Fruit fly (Drosophila melanogaster): ENCODE data around the gene Ccp84Ac.

The Ccp84Ac gene

DNA sequence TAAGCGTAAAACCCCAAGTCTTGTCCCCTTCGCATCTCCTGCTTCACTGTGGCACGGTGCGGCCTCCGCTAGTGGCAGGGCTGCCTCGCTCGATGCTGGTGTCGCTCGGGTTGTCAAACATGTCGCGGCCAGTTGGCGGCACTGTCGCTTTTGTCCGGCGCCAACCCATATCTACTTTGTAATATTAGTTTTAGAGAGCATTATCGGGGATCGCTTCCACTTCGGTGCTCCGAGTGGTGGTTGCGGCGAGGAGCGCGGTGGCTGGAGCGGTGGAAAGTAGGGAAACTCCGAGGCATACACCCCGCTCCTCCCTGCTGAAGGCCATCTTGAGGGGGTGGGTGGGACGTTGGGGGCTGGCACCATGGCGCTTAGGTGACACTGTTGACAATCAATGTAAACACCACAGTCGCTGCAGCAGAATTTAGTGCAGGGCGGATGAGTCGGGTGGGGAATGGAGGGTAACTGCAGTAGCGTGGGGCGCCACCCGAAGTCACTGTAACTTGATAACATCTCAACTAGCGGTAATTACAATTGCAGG, 30.9 kb downstream of the Ccp84Ac start:
- TF ChIP-seq CG8478 (optimal IDR thresholded peaks at IDR 0.05) (no peak), psq (optimal IDR thresholded peaks at IDR 0.05) (no peak), EcR (GFP tag; optimal IDR thresholded peaks at IDR 0.05) (no peak), pan (optimal IDR thresholded peaks at IDR 0.05) (no peak), usp (GFP tag; optimal IDR thresholded peaks at IDR 0.05) (no peak)

DNA sequence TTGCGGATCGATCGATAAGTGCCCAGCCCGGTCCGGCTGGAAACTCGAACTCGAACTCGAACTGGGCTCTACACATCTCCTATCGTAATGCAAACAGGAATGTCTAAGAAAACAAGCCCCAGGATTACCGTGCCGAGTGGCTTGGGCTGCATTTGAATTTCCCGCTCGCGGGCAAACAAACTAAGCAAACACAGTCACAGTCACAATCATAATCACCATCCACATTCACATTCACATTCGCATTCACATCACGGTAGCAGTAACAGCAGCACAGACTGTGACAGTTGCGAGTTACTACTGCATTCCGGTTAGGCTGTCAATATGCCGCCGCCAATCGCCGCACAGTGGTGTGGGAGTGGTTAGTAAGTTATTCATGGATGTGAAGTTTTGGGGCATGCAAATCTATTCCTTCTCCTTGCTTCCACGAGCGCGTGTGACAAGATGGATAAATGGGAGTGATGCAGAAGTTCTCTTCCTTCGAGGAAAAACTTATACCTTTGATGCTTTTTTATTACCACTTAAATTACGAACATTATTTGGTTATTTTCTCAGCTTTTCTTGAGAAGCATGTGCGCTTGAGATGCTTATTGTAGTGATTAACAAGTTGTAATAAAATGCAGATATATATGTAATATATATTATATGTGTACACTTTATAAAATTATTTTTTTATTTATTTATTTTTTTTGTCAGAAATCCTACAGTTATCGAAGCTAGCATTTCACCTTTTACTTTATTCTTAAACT, 31.5 kb downstream of the Ccp84Ac start:
- no peak for TF ChIP-seq EcR (GFP tag; optimal IDR thresholded peaks at IDR 0.05)

DNA sequence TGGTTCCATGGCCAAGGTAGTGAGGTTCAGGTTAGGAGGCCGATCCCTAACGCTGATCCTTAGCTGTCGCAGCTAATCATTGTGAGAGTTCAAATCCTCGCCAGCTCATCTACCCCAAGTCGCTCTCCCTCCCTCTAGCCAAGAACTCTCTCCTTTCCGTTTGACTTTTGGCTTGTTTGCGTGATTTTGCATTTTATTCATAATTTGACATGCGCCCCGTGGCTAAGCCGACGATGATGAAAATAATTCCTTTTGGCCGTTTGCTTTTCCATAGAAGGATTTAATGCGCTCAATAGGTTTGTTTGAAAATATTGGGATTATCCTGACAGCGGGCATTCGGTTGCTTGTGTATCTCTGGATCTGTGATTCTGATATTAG, 32.8 kb downstream of the Ccp84Ac start:
- no peak for TF ChIP-seq EcR (GFP tag; optimal IDR thresholded peaks at IDR 0.05)

DNA sequence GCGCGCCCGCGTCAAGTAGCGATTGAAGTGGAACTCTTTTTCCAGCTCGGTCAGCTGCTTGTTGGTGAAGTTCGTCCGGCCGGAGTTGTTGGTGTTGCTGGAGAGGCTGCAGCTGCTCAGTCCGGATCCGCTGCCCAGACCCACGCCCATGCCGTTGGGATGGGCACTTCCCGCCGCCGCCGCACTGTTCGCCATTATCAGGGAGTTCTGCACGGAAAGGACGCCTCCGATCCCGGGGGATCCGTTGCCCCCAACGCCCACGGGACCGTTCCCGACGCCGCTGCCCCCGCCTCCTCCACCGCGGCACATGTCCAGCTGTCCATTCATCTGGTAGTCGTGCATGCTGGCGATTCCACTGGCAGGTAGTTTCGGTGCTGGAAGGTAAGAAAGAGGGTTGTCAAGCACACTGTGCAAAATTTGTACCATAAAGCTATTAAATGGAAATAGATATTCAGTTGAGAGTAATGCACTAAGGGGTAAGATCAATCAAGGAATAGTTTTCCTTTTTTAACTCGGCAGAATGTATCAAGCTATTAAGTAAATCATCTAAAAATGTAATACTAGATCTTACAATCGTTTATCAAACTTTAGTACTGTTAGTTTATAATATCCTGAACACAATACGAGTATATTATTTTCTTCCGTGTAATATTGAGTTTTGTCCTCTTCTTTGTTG, 33.3 kb downstream of the Ccp84Ac start:
- no peak for TF ChIP-seq EcR (GFP tag; optimal IDR thresholded peaks at IDR 0.05)
- no peak for TF ChIP-seq Dll (optimal IDR thresholded peaks at IDR 0.05)
- no peak for TF ChIP-seq pan (optimal IDR thresholded peaks at IDR 0.05)
- TF ChIP-seq usp (GFP tag; optimal IDR thresholded peaks at IDR 0.05): no peak
- TF ChIP-seq CG8478 (optimal IDR thresholded peaks at IDR 0.05): no peak
- TF ChIP-seq psq (optimal IDR thresholded peaks at IDR 0.05): no peak

DNA sequence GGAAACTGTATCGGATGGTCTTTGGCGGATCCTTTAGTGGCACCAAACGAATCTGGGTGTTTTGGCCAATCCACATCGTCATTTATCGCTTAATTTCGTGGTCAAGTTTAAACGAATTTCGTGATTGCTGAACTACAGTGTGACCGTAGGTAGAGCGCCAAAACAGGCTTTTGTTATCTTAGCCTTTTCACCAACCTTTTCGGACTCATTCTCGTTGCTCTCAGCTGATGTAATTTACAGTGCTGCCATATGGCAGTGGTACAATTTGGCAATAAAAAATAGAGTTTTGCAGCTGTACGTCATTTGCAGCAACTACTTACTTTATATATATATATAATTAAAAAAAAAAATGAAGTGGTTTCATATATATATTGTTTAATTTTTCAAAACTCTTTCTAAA, 36.1 kb downstream of the Ccp84Ac start, which contains the start of gene agt:
TSS of gene agt (minus strand) at position 160 of the 400 bp plus-strand sequence.
- TF ChIP-seq Dll (optimal IDR thresholded peaks at IDR 0.05) (no peak), psq (optimal IDR thresholded peaks at IDR 0.05) (no peak), EcR (GFP tag; optimal IDR thresholded peaks at IDR 0.05) (no peak), CG8478 (optimal IDR thresholded peaks at IDR 0.05) (no peak), pan (optimal IDR thresholded peaks at IDR 0.05) (no peak), usp (GFP tag; optimal IDR thresholded peaks at IDR 0.05) (no peak)

DNA sequence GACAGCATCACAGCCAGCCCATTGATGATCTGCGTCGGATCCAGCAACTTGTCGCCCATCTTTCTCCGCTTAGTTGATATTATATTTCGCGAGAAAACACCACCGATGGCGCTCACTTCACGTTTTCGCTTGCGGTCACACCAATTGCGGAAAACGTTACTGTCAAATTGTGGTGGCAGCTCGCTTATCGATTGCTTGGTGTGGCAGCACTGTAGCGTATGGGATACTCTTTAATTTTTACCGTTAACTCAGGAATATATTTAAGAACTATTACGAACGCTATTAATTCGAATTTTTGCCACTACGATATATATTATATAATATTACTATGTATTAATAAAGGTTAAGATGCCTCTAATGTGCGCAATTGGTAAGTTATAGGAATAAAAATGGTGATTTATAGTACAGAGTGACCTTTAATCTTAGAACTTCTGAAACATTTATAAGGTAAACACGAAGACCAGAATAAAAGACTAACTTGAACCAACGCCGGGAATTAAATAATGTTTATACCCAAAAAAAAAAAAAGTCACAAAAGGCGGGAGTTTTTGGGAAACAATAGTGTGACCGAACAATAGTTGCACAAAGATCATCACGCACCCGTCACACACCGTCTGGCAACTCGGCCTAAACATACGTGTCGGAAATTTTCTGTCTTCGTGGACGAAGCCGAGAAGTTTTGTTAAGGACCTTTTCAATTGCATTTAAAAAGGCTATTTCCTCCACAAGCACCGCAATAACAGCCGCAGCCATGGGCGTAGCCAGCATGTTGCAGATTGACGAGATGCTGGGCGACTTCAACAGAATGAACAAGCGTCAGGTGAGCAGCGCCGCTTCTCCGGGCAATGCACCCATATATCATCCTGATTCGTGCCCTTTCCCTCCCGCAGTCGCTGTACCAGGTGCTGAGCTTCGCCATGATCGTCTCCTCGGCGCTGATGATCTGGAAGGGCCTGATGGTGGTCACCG, 38.5 kb downstream of the Ccp84Ac start, which contains the start of the genes CG1307 and twr:
TSS of gene CG1307 (minus strand) at position 165 of the 969 bp plus-strand sequence.
TSS of gene twr (plus strand) at position 605 of the 969 bp plus-strand sequence.
- TF ChIP-seq psq (optimal IDR thresholded peaks at IDR 0.05): no peak
- TF ChIP-seq Dll (optimal IDR thresholded peaks at IDR 0.05): no peak
- TF ChIP-seq CG8478 (optimal IDR thresholded peaks at IDR 0.05): no peak
- TF ChIP-seq usp (GFP tag; optimal IDR thresholded peaks at IDR 0.05): no peak
- no peak for TF ChIP-seq EcR (GFP tag; optimal IDR thresholded peaks at IDR 0.05)

DNA sequence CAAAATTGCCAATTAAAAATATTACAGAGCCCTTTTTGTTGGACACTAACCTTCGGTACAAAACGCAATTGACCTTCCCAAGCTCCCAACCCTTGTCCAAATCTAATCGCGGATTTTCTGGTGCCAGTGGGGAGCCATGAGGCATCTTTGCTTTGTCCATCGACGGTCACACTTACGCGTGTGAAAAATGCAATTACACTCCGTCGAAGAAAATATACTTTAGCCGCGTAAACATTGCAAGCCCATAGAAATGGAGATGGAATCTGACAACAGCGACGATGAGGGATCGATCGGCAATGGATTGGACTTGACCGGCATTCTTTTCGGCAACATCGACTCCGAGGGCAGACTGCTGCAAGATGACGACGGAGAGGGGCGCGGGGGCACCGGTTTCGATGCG, 49.3 kb downstream of the Ccp84Ac start, which contains the start of gene Taf1:
TSS of gene Taf1 (plus strand) at position 150 of the 400 bp plus-strand sequence.
- TF ChIP-seq usp (GFP tag; optimal IDR thresholded peaks at IDR 0.05) (no peak), Dll (optimal IDR thresholded peaks at IDR 0.05) (no peak), pan (optimal IDR thresholded peaks at IDR 0.05) (no peak), CG8478 (optimal IDR thresholded peaks at IDR 0.05) (no peak), psq (optimal IDR thresholded peaks at IDR 0.05) (no peak)
